Worm (Caenorhabditis elegans) whole organism, L2 larva: ENCODE measurements around the gene spe-41.

Source experiments
- C34F6.9 ChIP-seq: fragments of 150-350 bp; optimal IDR thresholded peaks from 2 replicates; lab custom pipeline; 2014; ENCODE audit warnings: missing biosample characterization, missing genetic modification characterization
- F13H6.1 ChIP-seq: sonication (generic microtip); optimal IDR thresholded peaks from 2 replicates; lab custom pipeline; 2016; ENCODE audit warnings: missing genetic modification characterization, missing compliant biosample characterization
- elt-3 ChIP-seq: sonication (generic microtip); optimal IDR thresholded peaks from 2 replicates; lab custom pipeline; 2017; ENCODE audit warnings: missing biosample characterization, missing genetic modification characterization
- fos-1 ChIP-seq: fragments of 150-350 bp; optimal IDR thresholded peaks from 2 replicates; lab custom pipeline; 2014; ENCODE audit warnings: missing biosample characterization, missing genetic modification characterization
- lsy-2 ChIP-seq, 2 experiments: fragments of 150-350 bp in 1 of 2; sonication (generic microtip) in 1 of 2; optimal IDR thresholded peaks; 2 replicates each; lab custom pipeline; 2014 to 2017; ENCODE audit warnings: missing biosample characterization in 2 of 2, missing genetic modification characterization in 2 of 2
- nhr-237 ChIP-seq: fragments of 150-350 bp; optimal IDR thresholded peaks from 2 replicates; lab custom pipeline; 2014; ENCODE audit warnings: missing biosample characterization, missing genetic modification characterization
- sem-4 ChIP-seq: fragments of 150-350 bp; optimal IDR thresholded peaks from 2 replicates; lab custom pipeline; 2014; ENCODE audit warnings: missing biosample characterization, missing genetic modification reagents, missing genetic modification characterization
- sma-9 ChIP-seq, 2 experiments: fragments of 150-350 bp in 1 of 2; sonication (generic microtip) in 1 of 2; optimal IDR thresholded peaks; 2 replicates each; lab custom pipeline; 2014 to 2016; ENCODE audit warnings: missing genetic modification characterization in 2 of 2, mild to moderate bottlenecking in 1 of 2, missing biosample characterization in 1 of 2, missing compliant biosample characterization in 1 of 2, missing genetic modification reagents in 1 of 2, moderate library complexity in 1 of 2
- zag-1 ChIP-seq: fragments of 150-350 bp; optimal IDR thresholded peaks from 2 replicates; lab custom pipeline; 2014; ENCODE audit warnings: missing biosample characterization, missing genetic modification characterization

ce11 chrIII:3390144-3390543 is 53.9 kb downstream of the spe-41 start:
- TF ChIP-seq zag-1 (tag; lab: Kevin White, UChicago) (no peak), F13H6.1 (no peak), sma-9 (GFP tag; optimal IDR thresholded peaks at IDR 0.05; lab: Kevin White, UChicago) (no peak), sma-9 (tag; optimal IDR thresholded peaks at IDR 0.05; lab: Kevin White, UChicago) (no peak), nhr-237 (tag; lab: Kevin White, UChicago) (no peak), lsy-2 (tag; optimal IDR thresholded peaks at IDR 0.05; lab: Kevin White, UChicago) (no peak), fos-1 (tag; lab: Kevin White, UChicago) (no peak), sem-4 (no peak), C34F6.9 (tag; lab: Kevin White, UChicago) (no peak), elt-3 (tag; lab: Kevin White, UChicago) (no peak)
